Worm (Caenorhabditis elegans) whole organism, late embryonic: ENCODE measurements around the gene irld-12.
"Not testable (repeated sequence)": the region's sequence is repeated elsewhere in the genome, so short reads cannot be mapped to it uniquely, and the experiment has no call there.

Experiments
- C08G9.2 ChIP-seq: sonication (generic microtip); optimal IDR thresholded peaks from 2 replicates; lab custom pipeline; 2016; ENCODE audit warnings: mild to moderate bottlenecking, missing genetic modification characterization, moderate library complexity, missing compliant biosample characterization
- C38D4.7 ChIP-seq: fragments of 200-800 bp; sonication (Bioruptor generic); optimal IDR thresholded peaks from 2 replicates; lab custom pipeline; 2018; ENCODE audit warnings: mild to moderate bottlenecking, missing genetic modification characterization, moderate library complexity, missing compliant biosample characterization
- F13H6.1 ChIP-seq: sonication (generic microtip); optimal IDR thresholded peaks from 2 replicates; lab custom pipeline; 2016; ENCODE audit warnings: missing genetic modification characterization, missing compliant biosample characterization
- ahr-1 ChIP-seq: sonication (generic microtip); optimal IDR thresholded peaks from 2 replicates; lab custom pipeline; 2016; ENCODE audit warnings: missing genetic modification characterization, missing compliant biosample characterization
- ama-1 ChIP-seq: fragments of 150-350 bp; optimal IDR thresholded peaks from 2 replicates; lab custom pipeline; 2014
- ceh-18 ChIP-seq: sonication (generic microtip); optimal IDR thresholded peaks from 2 replicates; lab custom pipeline; 2016; ENCODE audit warnings: missing genetic modification characterization, missing compliant biosample characterization
- ceh-24 ChIP-seq: sonication (generic microtip); optimal IDR thresholded peaks from 2 replicates; lab custom pipeline; 2016; ENCODE audit warnings: mild to moderate bottlenecking, missing genetic modification characterization, missing compliant biosample characterization
- ceh-30 ChIP-seq: fragments of 150-350 bp; optimal IDR thresholded peaks from 2 replicates; lab custom pipeline; 2014; ENCODE audit warnings: missing biosample characterization, missing genetic modification characterization
- ceh-31 ChIP-seq: sonication (generic microtip); optimal IDR thresholded peaks from 2 replicates; lab custom pipeline; 2016; ENCODE audit warnings: missing genetic modification characterization, missing compliant biosample characterization
- ceh-45 ChIP-seq: fragments of 200-800 bp; sonication (Bioruptor generic); IDR thresholded peaks from 2 replicates; pipeline ENCODE4 v1.3.6; 2022; ENCODE audit warnings: missing genetic modification reagents, missing genetic modification characterization, missing compliant biosample characterization
- ceh-6 ChIP-seq: fragments of 200-800 bp; sonication (Bioruptor generic); optimal IDR thresholded peaks from 2 replicates; lab custom pipeline; 2018; ENCODE audit warnings: mild to moderate bottlenecking, missing genetic modification characterization, missing compliant biosample characterization
- che-1 ChIP-seq: sonication (generic microtip); optimal IDR thresholded peaks from 2 replicates; lab custom pipeline; 2016; ENCODE audit warnings: mild to moderate bottlenecking, missing genetic modification characterization, missing compliant biosample characterization
- elt-4 ChIP-seq: sonication (generic microtip); optimal IDR thresholded peaks from 2 replicates; lab custom pipeline; 2016; ENCODE audit warnings: missing genetic modification characterization, missing compliant biosample characterization
- ets-4 ChIP-seq: sonication (generic microtip); optimal IDR thresholded peaks from 2 replicates; lab custom pipeline; 2016; ENCODE audit warnings: missing genetic modification characterization, missing compliant biosample characterization
- eyg-1 ChIP-seq: sonication (generic microtip); optimal IDR thresholded peaks from 2 replicates; lab custom pipeline; 2016; ENCODE audit warnings: missing genotype, missing genetic modification characterization, missing compliant biosample characterization
- fkh-10 ChIP-seq: fragments of 150-350 bp; optimal IDR thresholded peaks from 2 replicates; lab custom pipeline; 2014; ENCODE audit warnings: missing biosample characterization, missing genetic modification reagents, missing genetic modification characterization
- hlh-15 ChIP-seq: sonication (generic microtip); optimal IDR thresholded peaks from 2 replicates; lab custom pipeline; 2016; ENCODE audit warnings: missing genetic modification characterization, missing compliant biosample characterization
- hlh-30 ChIP-seq: sonication (generic microtip); optimal IDR thresholded peaks from 2 replicates; lab custom pipeline; 2017; ENCODE audit warnings: antibody characterized with exemption, missing genetic modification characterization, missing compliant biosample characterization; ENCODE audit not compliant: insufficient read depth
- hlh-6 ChIP-seq: sonication (generic microtip); optimal IDR thresholded peaks from 2 replicates; lab custom pipeline; 2016; ENCODE audit warnings: missing genotype, missing genetic modification characterization, missing compliant biosample characterization
- lim-6 ChIP-seq: sonication (generic microtip); optimal IDR thresholded peaks from 2 replicates; lab custom pipeline; 2016; ENCODE audit warnings: missing genetic modification characterization, missing compliant biosample characterization
- lin-11 ChIP-seq: fragments of 200-800 bp; sonication (Bioruptor generic); optimal IDR thresholded peaks from 2 replicates; lab custom pipeline; 2018; ENCODE audit warnings: mild to moderate bottlenecking, missing genetic modification characterization, missing compliant biosample characterization
- madf-2 ChIP-seq: sonication (generic microtip); optimal IDR thresholded peaks from 2 replicates; lab custom pipeline; 2017; ENCODE audit warnings: missing genetic modification characterization, missing compliant biosample characterization
- mec-3 ChIP-seq: sonication (generic microtip); optimal IDR thresholded peaks from 2 replicates; lab custom pipeline; 2016; ENCODE audit warnings: borderline replicate concordance, missing genetic modification characterization, missing compliant biosample characterization
- nfya-1 ChIP-seq: sonication (generic microtip); optimal IDR thresholded peaks from 2 replicates; lab custom pipeline; 2017; ENCODE audit warnings: missing genetic modification characterization, mild to moderate bottlenecking, missing compliant biosample characterization, antibody characterized with exemption, moderate library complexity
- nhr-11 ChIP-seq: fragments of 150-350 bp; optimal IDR thresholded peaks from 2 replicates; lab custom pipeline; 2014; ENCODE audit warnings: missing biosample characterization, missing genetic modification characterization
- pag-3 ChIP-seq: sonication (generic microtip); optimal IDR thresholded peaks from 2 replicates; lab custom pipeline; 2016; ENCODE audit warnings: missing compliant biosample characterization, missing genetic modification characterization, borderline replicate concordance
- pqm-1 ChIP-seq: sonication (generic microtip); optimal IDR thresholded peaks from 2 replicates; lab custom pipeline; 2016; ENCODE audit warnings: missing genetic modification characterization, missing compliant biosample characterization
- sox-4 ChIP-seq: sonication (generic microtip); optimal IDR thresholded peaks from 2 replicates; lab custom pipeline; 2017; ENCODE audit warnings: mild to moderate bottlenecking, missing genetic modification characterization, inconsistent platforms, missing compliant biosample characterization
- tbx-2 ChIP-seq: sonication (generic microtip); optimal IDR thresholded peaks from 2 replicates; lab custom pipeline; 2016; ENCODE audit warnings: missing genetic modification characterization, missing compliant biosample characterization
- ttx-3 ChIP-seq: sonication (generic microtip); optimal IDR thresholded peaks from 2 replicates; lab custom pipeline; 2016; ENCODE audit warnings: missing genetic modification reagents, missing genetic modification characterization, missing compliant biosample characterization
- unc-86 ChIP-seq: sonication (generic microtip); optimal IDR thresholded peaks from 2 replicates; lab custom pipeline; 2016; ENCODE audit warnings: missing genetic modification characterization, missing compliant biosample characterization
- zip-5 ChIP-seq: sonication (generic microtip); optimal IDR thresholded peaks from 2 replicates; lab custom pipeline; 2016; ENCODE audit warnings: missing genetic modification characterization, missing compliant biosample characterization
- ztf-16 ChIP-seq: sonication (generic microtip); optimal IDR thresholded peaks from 2 replicates; lab custom pipeline; 2017; ENCODE audit warnings: missing genetic modification characterization, missing compliant biosample characterization

irld-12 gene

ce11 chrV:3064418-3064817 lies 43.2 kb upstream of the irld-12 start, which contains the start of gene srt-16:
Gene srt-16, minus strand, starts transcription at chrV:3064518.
- TF ChIP-seq mec-3 (tag; lab: Kevin White, UChicago); ets-4 (tag; lab: Kevin White, UChicago); ama-1 (lab: Kevin White, UChicago): not testable (repeated sequence)
- TF ChIP-seq, all 69 proteins: peak for 0; not testable (repeated sequence) for 69

ce11 chrV:3062078-3062477 lies 40.9 kb upstream of the irld-12 start, which contains the start of gene srt-15:
Gene srt-15, minus strand, starts transcription at chrV:3062178.
- no peak for TF ChIP-seq ahr-1 (tag; lab: Kevin White, UChicago)
- TF ChIP-seq nfya-1: no peak
- TF ChIP-seq elt-4 (tag; lab: Kevin White, UChicago): no peak
- TF ChIP-seq nhr-11 (tag; lab: Kevin White, UChicago): no peak
- TF ChIP-seq F13H6.1 (tag; lab: Kevin White, UChicago): no peak
- TF ChIP-seq fkh-10 (GFP tag; lab: Kevin White, UChicago): no peak
- no peak for TF ChIP-seq hlh-6 (tag; lab: Kevin White, UChicago)
- no peak for TF ChIP-seq che-1
- no peak for TF ChIP-seq ets-4 (tag; lab: Kevin White, UChicago)
- no peak for TF ChIP-seq ceh-30 (tag; lab: Kevin White, UChicago)
- no peak for TF ChIP-seq ceh-31
- no peak for TF ChIP-seq eyg-1 (tag; lab: Kevin White, UChicago)
- TF ChIP-seq ceh-18 (tag; lab: Kevin White, UChicago): no peak
- no peak for TF ChIP-seq pag-3 (tag; lab: Kevin White, UChicago)
- TF ChIP-seq ceh-24 (tag; lab: Kevin White, UChicago): no peak
- TF ChIP-seq ceh-6 (GFP tag; lab: Kevin White, UChicago): no peak
- TF ChIP-seq C08G9.2: no peak
- no peak for TF ChIP-seq hlh-15
- no peak for TF ChIP-seq lin-11 (tag; lab: Kevin White, UChicago)

ce11 chrV:3058996-3059395 lies 37.8 kb upstream of the irld-12 start, which contains the start of gene str-244:
Gene str-244, minus strand, starts transcription at chrV:3059096.
- no peak for TF ChIP-seq ceh-45
- TF ChIP-seq madf-2 (tag; lab: Kevin White, UChicago): no peak
- TF ChIP-seq unc-86: no peak
- no peak for TF ChIP-seq ztf-16 (tag; lab: Kevin White, UChicago)
- no peak for TF ChIP-seq ttx-3 (tag; lab: Kevin White, UChicago)
- no peak for TF ChIP-seq C38D4.7 (GFP tag; lab: Kevin White, UChicago)
- TF ChIP-seq nhr-11 (tag; lab: Kevin White, UChicago): no peak

- TF ChIP-seq ceh-6 (GFP tag; lab: Kevin White, UChicago) (no peak), ceh-24 (tag; lab: Kevin White, UChicago) (no peak), nhr-11 (tag; lab: Kevin White, UChicago) (no peak), lim-6 (tag; lab: Kevin White, UChicago) (no peak)
Observed at ce11 chrV:3054254-3054653, 33.0 kb upstream of the irld-12 start, which contains the start of gene C50H11.8. Gene C50H11.8, plus strand, starts transcription at chrV:3054554.

ce11 chrV:3046364-3046763 lies 25.2 kb upstream of the irld-12 start:
- TF ChIP-seq zip-5 (tag; lab: Kevin White, UChicago) (no peak), ets-4 (tag; lab: Kevin White, UChicago) (no peak), ceh-24 (tag; lab: Kevin White, UChicago) (no peak), sox-4 (tag; lab: Kevin White, UChicago) (no peak), hlh-15 (no peak), hlh-30 (tag; lab: Kevin White, UChicago) (no peak), tbx-2 (tag; lab: Kevin White, UChicago) (no peak), pqm-1 (tag; lab: Kevin White, UChicago) (no peak)
